Fruit fly (Drosophila melanogaster) whole organism, wandering third instar larva: Measurements from ENCODE around the gene mRpL9.
A peak's percentile ranks its signal among the peaks of the same experiment; 100 is the strongest.

ENCODE experiments used
- CG32264 ChIP-seq: fragments of 200-800 bp; sonication (Bioruptor generic); optimal IDR thresholded peaks from 2 replicates; lab custom pipeline; 2016; ENCODE audit warnings: missing biosample characterization, missing genetic modification characterization
- Dfd ChIP-seq: fragments of >200 bp; optimal IDR thresholded peaks from 2 replicates; lab custom pipeline; 2017; ENCODE audit warnings: missing biosample characterization, missing genetic modification characterization
- Dif ChIP-seq: fragments of 200-275, 200-300 bp; sonication (Bioruptor generic); optimal IDR thresholded peaks from 2 replicates; lab custom pipeline; 2018; ENCODE audit warnings: missing biosample characterization, missing genetic modification characterization; ENCODE audit not compliant: partially characterized antibody
- HLH106 ChIP-seq: fragments of 200-800 bp; optimal IDR thresholded peaks from 3 replicates; lab custom pipeline; 2019; ENCODE audit warnings: missing biosample characterization, mild to moderate bottlenecking, missing genetic modification characterization, moderate library complexity
- Mio ChIP-seq: sonication (Bioruptor generic); optimal IDR thresholded peaks from 2 replicates; lab custom pipeline; 2016; ENCODE audit warnings: missing biosample characterization, missing genetic modification characterization
- OdsH ChIP-seq: fragments of 200-800 bp; sonication (Bioruptor generic); optimal IDR thresholded peaks from 2 replicates; lab custom pipeline; 2016; ENCODE audit warnings: missing biosample characterization, mild to moderate bottlenecking, missing genetic modification characterization
- Rel ChIP-seq, 2 experiments: fragments of 200-800 bp; sonication (Bioruptor generic) in 1 of 2; optimal IDR thresholded peaks; 2 replicates in 1 of 2; 3 replicates in 1 of 2; lab custom pipeline; 2016 to 2019; ENCODE audit warnings: mild to moderate bottlenecking in 2 of 2, missing biosample characterization in 2 of 2, missing genetic modification characterization in 2 of 2, moderate library complexity in 1 of 2
- br ChIP-seq: fragments of 200-800 bp; sonication (Bioruptor generic); optimal IDR thresholded peaks from 2 replicates; lab custom pipeline; 2016; ENCODE audit warnings: missing biosample characterization, missing genetic modification characterization
- dsf ChIP-seq: sonication (Bioruptor generic); optimal IDR thresholded peaks from 2 replicates; lab custom pipeline; 2016; ENCODE audit warnings: missing biosample characterization, missing genetic modification characterization, borderline replicate concordance
- h ChIP-seq: fragments of 200-800 bp; sonication (Bioruptor generic); optimal IDR thresholded peaks from 3 replicates; lab custom pipeline; 2016; ENCODE audit warnings: missing biosample characterization, mild to moderate bottlenecking, missing genetic modification characterization
- psq ChIP-seq: fragments of 200-800 bp; sonication (Bioruptor generic); optimal IDR thresholded peaks from 3 replicates; lab custom pipeline; 2017; ENCODE audit warnings: missing biosample characterization, mild to moderate bottlenecking, missing genetic modification characterization, moderate library complexity
- usp ChIP-seq: fragments of >200 bp; optimal IDR thresholded peaks from 2 replicates; lab custom pipeline; 2017; ENCODE audit warnings: missing biosample characterization, missing genetic modification characterization

DNA sequence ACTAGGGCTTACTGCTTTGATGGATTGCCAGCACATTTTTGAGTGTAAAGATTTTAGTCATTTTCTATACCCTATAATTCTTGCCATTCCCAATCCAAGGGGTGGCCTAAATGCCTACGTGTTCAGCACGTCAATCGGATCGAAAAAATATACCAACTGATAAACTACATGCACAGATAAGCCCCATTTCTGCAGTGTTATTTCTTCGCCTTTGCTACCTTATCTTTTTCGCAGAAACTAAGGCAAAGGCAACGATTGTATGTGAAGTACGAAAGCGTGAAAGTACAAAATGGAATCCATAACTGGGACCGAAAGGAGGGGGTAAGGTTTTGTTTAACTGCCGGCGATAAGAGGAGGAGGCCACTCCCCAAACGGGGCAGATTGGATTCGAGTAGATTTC lies 32.6 kb upstream of the mRpL9 start:
- TF ChIP-seq Dfd (no peak), HLH106 (tag; lab: Kevin White, UChicago) (no peak), OdsH (GFP tag; lab: Kevin White, UChicago) (no peak), dsf (no peak), Rel (GFP tag; optimal IDR thresholded peaks at IDR 0.05; lab: Kevin White, UChicago) (no peak), Rel (tag; optimal IDR thresholded peaks at IDR 0.05; lab: Kevin White, UChicago) (peak; percentile 59), br (GFP tag; lab: Kevin White, UChicago) (no peak), psq (GFP tag; lab: Kevin White, UChicago) (peak; percentile 94), usp (GFP tag; lab: Kevin White, UChicago) (no peak), Dif (GFP tag; lab: Kevin White, UChicago) (no peak), h (GFP tag; lab: Kevin White, UChicago) (peak; percentile 45), CG32264 (GFP tag; lab: Kevin White, UChicago) (no peak), Mio (no peak)
